Worm (Caenorhabditis elegans) whole organism, L3 larva: Measurements from ENCODE around the gene ZC155.4.

ENCODE experiments used
- R02D3.7 ChIP-seq: fragments of 150-350 bp; optimal IDR thresholded peaks from 2 replicates; lab custom pipeline; 2014; ENCODE audit warnings: missing biosample characterization, missing genetic modification characterization
- ZK546.5 ChIP-seq: sonication (generic microtip); optimal IDR thresholded peaks from 2 replicates; lab custom pipeline; 2017; ENCODE audit warnings: missing biosample characterization, missing genetic modification characterization
- ceh-28 ChIP-seq: fragments of 150-350 bp; optimal IDR thresholded peaks from 2 replicates; lab custom pipeline; 2014; ENCODE audit warnings: missing biosample characterization, missing genetic modification reagents, missing genetic modification characterization
- ceh-9 ChIP-seq: sonication (generic microtip); optimal IDR thresholded peaks from 2 replicates; lab custom pipeline; 2018; ENCODE audit warnings: missing biosample characterization, missing genetic modification characterization
- egl-27 ChIP-seq: sonication (generic microtip); optimal IDR thresholded peaks from 4 replicates; lab custom pipeline; 2017; ENCODE audit warnings: missing biosample characterization, missing genetic modification reagents, missing genetic modification characterization
- egl-5 ChIP-seq: fragments of 150-350 bp; optimal IDR thresholded peaks from 2 replicates; lab custom pipeline; 2017; ENCODE audit warnings: missing biosample characterization, missing genetic modification reagents, missing genetic modification characterization, inconsistent platforms
- elt-2 ChIP-seq: sonication (generic microtip); optimal IDR thresholded peaks from 2 replicates; lab custom pipeline; 2016; ENCODE audit warnings: missing genetic modification reagents, mild to moderate bottlenecking, missing genetic modification characterization, missing compliant biosample characterization
- elt-3 ChIP-seq, 3 experiments: fragments of 150-350 bp in 1 of 3; sonication (generic microtip) in 2 of 3; optimal IDR thresholded peaks; 2 replicates in 2 of 3; 4 replicates in 1 of 3; lab custom pipeline; 2014 to 2017; ENCODE audit warnings: missing biosample characterization in 3 of 3, missing genetic modification characterization in 3 of 3
- eor-1 ChIP-seq, 2 experiments: fragments of 150-350 bp; optimal IDR thresholded peaks; 2 replicates each; lab custom pipeline; 2014 to 2018; ENCODE audit warnings: missing biosample characterization in 2 of 2, missing genetic modification characterization in 2 of 2
- fos-1 ChIP-seq: fragments of 150-350 bp; optimal IDR thresholded peaks from 2 replicates; lab custom pipeline; 2014; ENCODE audit warnings: missing biosample characterization, missing genetic modification characterization
- hmg-11 ChIP-seq: sonication (generic microtip); optimal IDR thresholded peaks from 2 replicates; lab custom pipeline; 2016; ENCODE audit warnings: missing genetic modification characterization, missing compliant biosample characterization
- jun-1 ChIP-seq: fragments of 150-350 bp; optimal IDR thresholded peaks from 2 replicates; lab custom pipeline; 2014; ENCODE audit warnings: missing biosample characterization, missing genetic modification reagents, missing genetic modification characterization
- lin-15B ChIP-seq: fragments of 150-350 bp; optimal IDR thresholded peaks from 2 replicates; lab custom pipeline; 2014; ENCODE audit warnings: missing biosample characterization, missing genetic modification characterization
- lin-39 ChIP-seq: fragments of 150-350 bp; optimal IDR thresholded peaks from 2 replicates; lab custom pipeline; 2018; ENCODE audit warnings: missing biosample characterization, missing genetic modification reagents, missing genetic modification characterization
- lsy-12 ChIP-seq: sonication (generic microtip); optimal IDR thresholded peaks from 2 replicates; lab custom pipeline; 2016; ENCODE audit warnings: mild to moderate bottlenecking, missing genetic modification characterization, missing compliant biosample characterization
- mdl-1 ChIP-seq: fragments of 150-350 bp; optimal IDR thresholded peaks from 2 replicates; lab custom pipeline; 2014; ENCODE audit warnings: missing biosample characterization, missing genetic modification characterization
- nfya-1 ChIP-seq: sonication (generic microtip); optimal IDR thresholded peaks from 2 replicates; lab custom pipeline; 2017; ENCODE audit warnings: missing genetic modification characterization, mild to moderate bottlenecking, missing compliant biosample characterization, antibody characterized with exemption, moderate library complexity; ENCODE audit not compliant: insufficient read depth
- nhr-12 ChIP-seq: fragments of 150-350 bp; optimal IDR thresholded peaks from 2 replicates; lab custom pipeline; 2014; ENCODE audit warnings: missing biosample characterization, missing genetic modification characterization
- nhr-23 ChIP-seq: fragments of 150-350 bp; optimal IDR thresholded peaks from 2 replicates; lab custom pipeline; 2014; ENCODE audit warnings: missing biosample characterization, missing genetic modification reagents, missing genetic modification characterization
- nhr-237 ChIP-seq: fragments of 150-350 bp; optimal IDR thresholded peaks from 2 replicates; lab custom pipeline; 2014; ENCODE audit warnings: missing biosample characterization, missing genetic modification characterization
- nhr-25 ChIP-seq: sonication (generic microtip); optimal IDR thresholded peaks from 2 replicates; lab custom pipeline; 2017; ENCODE audit warnings: missing biosample characterization, missing genetic modification characterization
- nhr-28 ChIP-seq: fragments of 150-350 bp; optimal IDR thresholded peaks from 2 replicates; lab custom pipeline; 2014; ENCODE audit warnings: missing biosample characterization, missing genetic modification characterization
- nhr-43 ChIP-seq: sonication (generic microtip); optimal IDR thresholded peaks from 2 replicates; lab custom pipeline; 2016; ENCODE audit warnings: mild to moderate bottlenecking, missing genetic modification characterization, missing compliant biosample characterization; ENCODE audit not compliant: poor library complexity, severe bottlenecking
- pha-4 ChIP-seq: fragments of 150-350 bp; optimal IDR thresholded peaks from 2 replicates; lab custom pipeline; 2014; ENCODE audit warnings: missing biosample characterization, missing genetic modification reagents, missing genetic modification characterization
- pqm-1 ChIP-seq: fragments of 150-350 bp; optimal IDR thresholded peaks from 2 replicates; lab custom pipeline; 2017; ENCODE audit warnings: missing biosample characterization, missing genetic modification characterization, inconsistent platforms
- skn-1 ChIP-seq: fragments of 150-350 bp; optimal IDR thresholded peaks from 2 replicates; lab custom pipeline; 2014; ENCODE audit warnings: missing biosample characterization, missing genetic modification characterization
- tbx-2 ChIP-seq: sonication (generic microtip); optimal IDR thresholded peaks from 2 replicates; lab custom pipeline; 2016; ENCODE audit warnings: mild to moderate bottlenecking, missing genetic modification characterization, missing compliant biosample characterization
- zag-1 ChIP-seq: fragments of 150-350 bp; optimal IDR thresholded peaks from 2 replicates; lab custom pipeline; 2014; ENCODE audit warnings: missing biosample characterization, missing genetic modification characterization
- ztf-4 ChIP-seq: fragments of 150-350 bp; optimal IDR thresholded peaks from 2 replicates; lab custom pipeline; 2014; ENCODE audit warnings: missing biosample characterization, missing genetic modification characterization

ZC155.4 gene

DNA sequence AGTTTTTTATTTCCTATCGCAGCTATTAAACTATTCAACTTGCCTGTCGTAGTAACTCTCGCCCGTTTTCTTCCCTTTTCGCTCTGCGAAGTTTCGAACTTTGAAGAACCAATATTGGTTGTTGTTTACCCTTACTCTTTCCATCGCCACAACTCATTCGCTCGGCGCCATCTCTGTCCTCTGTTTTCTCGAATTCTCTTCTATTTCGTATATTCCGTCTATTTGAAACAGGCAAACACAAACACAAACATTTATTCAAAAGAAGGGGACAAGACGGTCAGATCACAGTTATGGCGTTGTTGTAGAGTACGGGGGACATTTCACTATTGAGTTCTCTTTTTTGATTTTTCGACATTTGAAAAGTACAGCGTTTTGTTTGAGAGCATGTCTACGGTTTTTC, 7.5 kb upstream of the ZC155.4 start:
- TF ChIP-seq pha-4 (tag; lab: Kevin White, UChicago) (peak; percentile 97), tbx-2 (no peak), ceh-28 (tag; lab: Kevin White, UChicago) (no peak)

DNA sequence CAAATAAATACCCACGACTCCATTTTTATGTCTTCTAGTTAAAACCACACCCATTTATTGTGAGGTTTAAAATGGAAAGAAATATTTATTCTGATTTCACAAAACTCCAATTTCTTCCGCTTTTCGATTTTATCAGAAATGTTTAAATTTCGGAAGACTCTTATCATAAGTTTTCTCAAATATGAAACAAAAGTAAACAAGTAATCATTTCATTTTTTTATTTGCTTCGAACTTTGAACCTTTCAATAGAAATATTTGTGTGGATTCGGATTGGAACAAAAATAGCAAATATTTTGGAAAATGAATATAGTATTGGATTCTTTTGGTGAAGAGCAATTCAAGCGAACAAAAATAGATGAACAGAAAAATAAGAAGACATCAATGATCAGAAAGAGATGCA, 6.5 kb upstream of the ZC155.4 start:
- TF ChIP-seq nhr-23 (tag; lab: Kevin White, UChicago), result no peak
- TF ChIP-seq nhr-12 (tag; lab: Kevin White, UChicago), result no peak
- TF ChIP-seq pha-4 (tag; lab: Kevin White, UChicago), result peak; percentile 91
- TF ChIP-seq elt-3 (tag; optimal IDR thresholded peaks at IDR 0.05; lab: Kevin White, UChicago), result no peak
- no peak for TF ChIP-seq egl-5 (tag; lab: Kevin White, UChicago)
- no peak for TF ChIP-seq lin-39 (tag; lab: Kevin White, UChicago)

DNA sequence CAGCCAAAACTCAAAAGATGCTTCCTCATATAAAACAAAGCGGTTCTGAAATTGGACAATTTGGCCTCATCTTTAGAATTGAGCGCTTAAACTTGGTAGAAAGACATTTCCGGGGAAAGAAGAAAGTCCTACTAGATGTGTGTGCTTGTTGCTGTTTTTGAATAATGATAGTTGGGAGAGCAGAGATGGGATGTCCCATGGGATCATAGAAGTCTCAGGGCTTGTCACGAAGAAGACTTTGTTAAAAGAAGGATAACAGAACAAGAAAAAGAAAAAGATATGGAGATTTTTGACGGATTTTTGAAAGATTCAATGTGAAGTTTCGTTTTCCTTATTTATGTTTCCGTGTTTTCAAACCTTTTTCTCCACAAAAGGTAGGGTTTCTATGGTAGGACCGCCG, 3.4 kb upstream of the ZC155.4 start, which contains the start of gene ZC155.2:
ZC155.2 (plus strand) TSS at position 301 of the 400 bp plus-strand sequence.
- no peak for TF ChIP-seq elt-3 (tag; optimal IDR thresholded peaks at IDR 0.05; lab: Kevin White, UChicago)
- no peak for TF ChIP-seq egl-5 (tag; lab: Kevin White, UChicago)
- TF ChIP-seq lin-39 (tag; lab: Kevin White, UChicago), result peak; percentile 15
- no peak for TF ChIP-seq ZK546.5
- no peak for TF ChIP-seq nhr-28 (tag; lab: Kevin White, UChicago)
- TF ChIP-seq elt-2 (tag; lab: Kevin White, UChicago), result no peak

DNA sequence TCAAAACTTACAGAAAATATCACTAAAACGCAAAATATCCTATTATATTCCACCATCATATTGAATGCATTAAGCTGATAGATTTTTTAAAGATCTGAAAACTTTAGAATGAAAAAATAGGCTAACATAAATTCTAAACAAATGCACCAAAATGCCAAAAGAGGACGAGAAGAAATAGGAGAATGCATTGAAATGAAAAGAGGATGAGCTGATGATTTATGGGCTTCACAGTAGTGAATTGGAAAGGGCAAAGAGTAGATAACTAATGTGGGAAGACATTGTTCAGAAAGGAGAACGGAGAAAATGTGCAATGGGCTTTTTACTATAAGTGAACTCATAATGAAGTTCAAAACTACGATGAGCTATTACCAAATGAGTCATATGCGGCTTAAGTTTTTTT, 2.2 kb upstream of the ZC155.4 start, which contains the start of gene cutl-19:
cutl-19 (minus strand) TSS at position 101 of the 400 bp plus-strand sequence.
- no peak for TF ChIP-seq tbx-2
- no peak for TF ChIP-seq hmg-11 (tag; lab: Kevin White, UChicago)
- TF ChIP-seq zag-1 (tag; lab: Kevin White, UChicago), result no peak
- TF ChIP-seq lsy-12 (tag; lab: Kevin White, UChicago), result no peak
- TF ChIP-seq nfya-1 (tag; lab: Kevin White, UChicago), result no peak

DNA sequence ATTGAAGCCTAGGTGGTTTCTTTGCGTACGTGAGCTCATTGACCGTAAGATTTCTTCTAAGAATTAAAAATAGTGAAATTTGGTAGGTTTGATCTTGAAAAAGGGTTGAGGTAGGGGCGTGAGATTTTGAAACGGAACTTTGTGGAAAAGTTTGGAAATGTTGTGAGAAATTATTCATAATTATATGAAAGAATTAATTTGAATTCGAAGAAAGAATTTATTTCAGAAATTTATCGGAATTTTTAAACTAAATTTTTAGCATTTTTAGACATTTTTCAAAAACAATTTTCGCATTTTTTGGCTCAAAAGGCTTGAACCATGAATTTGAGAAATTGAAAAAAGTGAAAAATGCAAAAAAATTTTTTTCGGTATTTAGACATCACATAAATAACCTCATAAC, 1.1 kb downstream of the ZC155.4 start:
- TF ChIP-seq pqm-1 (tag; lab: Kevin White, UChicago) (no peak), egl-27 (tag; lab: Kevin White, UChicago) (no peak), pha-4 (tag; lab: Kevin White, UChicago) (no peak), lin-15B (tag; lab: Kevin White, UChicago) (no peak), skn-1 (no peak), lin-39 (tag; lab: Kevin White, UChicago) (no peak), ceh-9 (tag; lab: Kevin White, UChicago) (no peak), nhr-23 (tag; lab: Kevin White, UChicago) (no peak), R02D3.7 (tag; lab: Kevin White, UChicago) (no peak), nhr-28 (tag; lab: Kevin White, UChicago) (no peak), mdl-1 (tag; lab: Kevin White, UChicago) (no peak), egl-5 (tag; lab: Kevin White, UChicago) (no peak), nhr-237 (no peak), ztf-4 (tag; lab: Kevin White, UChicago) (no peak), eor-1 (tag; optimal IDR thresholded peaks at IDR 0.05; lab: Kevin White, UChicago) (no peak), ZK546.5 (no peak), fos-1 (tag; lab: Kevin White, UChicago) (no peak)

DNA sequence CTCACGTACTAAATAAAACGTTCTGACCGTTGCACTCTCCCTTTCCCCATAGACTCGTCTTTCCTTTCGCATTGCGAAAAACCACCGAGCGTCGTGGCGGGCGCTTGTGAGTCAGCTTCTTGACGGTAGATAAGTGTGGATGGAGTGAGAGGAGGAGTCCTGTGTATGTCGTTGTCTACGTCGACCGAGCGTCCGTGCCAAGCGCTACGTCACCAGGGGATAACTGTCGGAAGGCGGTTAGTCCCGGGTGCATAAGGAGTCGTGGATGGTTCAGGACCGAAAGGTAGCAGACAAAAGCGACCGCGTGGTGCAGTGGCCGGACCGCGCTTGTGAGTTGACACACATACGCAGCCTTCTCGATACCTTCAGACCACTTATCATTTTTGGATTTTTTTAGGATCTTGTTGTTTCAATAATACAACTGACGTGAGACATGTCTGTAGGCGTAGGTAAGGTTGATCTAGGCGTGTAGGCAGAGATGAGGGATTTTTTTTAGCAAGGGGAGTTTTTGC, 4.1 kb downstream of the ZC155.4 start:
- TF ChIP-seq elt-2 (tag; lab: Kevin White, UChicago) (peak; percentile 63), pha-4 (tag; lab: Kevin White, UChicago) (peak; percentile 40), nhr-43 (tag; lab: Kevin White, UChicago) (peak; percentile 74), jun-1 (tag; lab: Kevin White, UChicago) (peak; percentile 1), ztf-4 (tag; lab: Kevin White, UChicago) (peak; percentile 3), nhr-23 (tag; lab: Kevin White, UChicago) (peak; percentile 62), lin-39 (tag; lab: Kevin White, UChicago) (peak; percentile 25), nhr-25 (tag; lab: Kevin White, UChicago) (peak; percentile 51), hmg-11 (tag; lab: Kevin White, UChicago) (peak; percentile 80), lsy-12 (tag; lab: Kevin White, UChicago) (peak; percentile 59), ceh-28 (tag; lab: Kevin White, UChicago) (peak; percentile 27), nfya-1 (tag; lab: Kevin White, UChicago) (peak; percentile 63)
